Fruit fly (Drosophila melanogaster) whole organism, pupa: ENCODE results near the gene CG33631.
A peak's percentile ranks its signal among the peaks of the same experiment; 100 is the strongest.

Source experiments
- CG10348 ChIP-seq: fragments of 200-800 bp; sonication (Bioruptor generic); IDR thresholded peaks from 2 replicates; pipeline ENCODE4 v1.3.6; 2022; ENCODE audit warnings: missing biosample characterization, missing genetic modification characterization
- CG12605 ChIP-seq: fragments of 200-800 bp; sonication (Bioruptor generic); IDR thresholded peaks from 2 replicates; pipeline ENCODE4 v1.3.6; 2022; ENCODE audit warnings: missing biosample characterization, missing genetic modification characterization
- CG13204 ChIP-seq: fragments of 200-800 bp; sonication (Bioruptor generic); optimal IDR thresholded peaks from 2 replicates; lab custom pipeline; 2018; ENCODE audit warnings: missing biosample characterization, mild to moderate bottlenecking, missing genetic modification characterization, moderate library complexity
- CG14655 ChIP-seq: fragments of 200-800 bp; sonication (Bioruptor generic); optimal IDR thresholded peaks from 3 replicates; lab custom pipeline; 2017; ENCODE audit warnings: mild to moderate bottlenecking, missing biosample characterization, missing genetic modification reagents, missing genetic modification characterization
- CG15710 ChIP-seq: fragments of 200-800 bp; sonication (Bioruptor generic); optimal IDR thresholded peaks from 2 replicates; lab custom pipeline; 2018; ENCODE audit warnings: missing biosample characterization, mild to moderate bottlenecking, missing genetic modification characterization, moderate library complexity
- CG17806 ChIP-seq: fragments of 200-800 bp; sonication (Bioruptor generic); optimal IDR thresholded peaks from 2 replicates; lab custom pipeline; 2018; ENCODE audit warnings: missing biosample characterization, mild to moderate bottlenecking, missing genetic modification characterization, moderate library complexity
- CG32121 ChIP-seq: fragments of 200-800 bp; sonication (Bioruptor generic); IDR thresholded peaks from 2 replicates; pipeline ENCODE4 v1.3.6; 2022; ENCODE audit warnings: missing biosample characterization, missing genetic modification characterization
- CG34367 ChIP-seq: fragments of 200-800 bp; sonication (Bioruptor generic); optimal IDR thresholded peaks from 2 replicates; lab custom pipeline; 2018; ENCODE audit warnings: missing biosample characterization, mild to moderate bottlenecking, missing genetic modification characterization
- CG4496 ChIP-seq: fragments of 200-800 bp; sonication (Bioruptor generic); IDR thresholded peaks from 3 replicates; pipeline ENCODE4 v1.3.6; 2022; ENCODE audit warnings: missing biosample characterization, missing genetic modification characterization
- CG8159 ChIP-seq: fragments of 200-800 bp; sonication (Bioruptor generic); optimal IDR thresholded peaks from 3 replicates; lab custom pipeline; 2018; ENCODE audit warnings: missing biosample characterization, mild to moderate bottlenecking, missing genetic modification characterization, moderate library complexity
- CG8301 ChIP-seq: fragments of 200-800 bp; sonication (Bioruptor generic); optimal IDR thresholded peaks from 2 replicates; lab custom pipeline; 2018; ENCODE audit warnings: missing biosample characterization, mild to moderate bottlenecking, missing genetic modification characterization
- CG9948 ChIP-seq: fragments of 200-800 bp; sonication (Bioruptor generic); optimal IDR thresholded peaks from 2 replicates; lab custom pipeline; 2018; ENCODE audit warnings: missing biosample characterization, mild to moderate bottlenecking, missing genetic modification characterization, moderate library complexity
- D1 ChIP-seq: fragments of 200-800 bp; sonication (Bioruptor generic); optimal IDR thresholded peaks from 2 replicates; lab custom pipeline; 2018; ENCODE audit warnings: missing biosample characterization, mild to moderate bottlenecking, missing genetic modification characterization, moderate library complexity
- EcR ChIP-seq: fragments of 200-800 bp; sonication (Bioruptor generic); optimal IDR thresholded peaks from 3 replicates; lab custom pipeline; 2019; ENCODE audit warnings: missing biosample characterization, missing genetic modification characterization, mild to moderate bottlenecking, moderate library complexity, missing genetic modification reagents
- Ets98B ChIP-seq: fragments of 200-800 bp; sonication (Bioruptor generic); IDR thresholded peaks from 2 replicates; pipeline ENCODE4 v1.3.6; 2022; ENCODE audit warnings: missing biosample characterization, missing genetic modification characterization
- Pif1A ChIP-seq: fragments of 200-800 bp; sonication (Bioruptor generic); optimal IDR thresholded peaks from 3 replicates; lab custom pipeline; 2016; ENCODE audit warnings: missing biosample characterization, missing genetic modification characterization
- Pif1B ChIP-seq: fragments of 200-800 bp; sonication (Bioruptor generic); optimal IDR thresholded peaks from 3 replicates; lab custom pipeline; 2016; ENCODE audit warnings: missing biosample characterization, missing genetic modification characterization
- Snoo ChIP-seq: fragments of 200-800 bp; sonication (Bioruptor generic); optimal IDR thresholded peaks from 3 replicates; lab custom pipeline; 2017; ENCODE audit warnings: missing biosample characterization, mild to moderate bottlenecking, missing genetic modification characterization, inconsistent platforms
- fd96Ca ChIP-seq: fragments of 200-800 bp; sonication (Bioruptor generic); IDR thresholded peaks from 3 replicates; pipeline ENCODE4 v1.3.6; 2022; ENCODE audit warnings: missing biosample characterization, missing genetic modification characterization
- gl ChIP-seq: fragments of 200-800 bp; sonication (Bioruptor generic); optimal IDR thresholded peaks from 2 replicates; lab custom pipeline; 2018; ENCODE audit warnings: missing biosample characterization, mild to moderate bottlenecking, missing genetic modification characterization
- rn ChIP-seq: fragments of 200-800 bp; sonication (Bioruptor generic); IDR thresholded peaks from 2 replicates; pipeline ENCODE4 v1.3.6; 2022; ENCODE audit warnings: missing biosample characterization, missing genetic modification characterization

CG33631 gene

dm6 chr3R:10108289-10108928 is 44.6 kb downstream of the CG33631 start:
- no peak for TF ChIP-seq CG8159 (tag; lab: Kevin White, UChicago)
- TF ChIP-seq EcR, result peak; percentile 9
- TF ChIP-seq CG4496 (GFP tag; lab: Robert Waterston, UW), result 0 out of 3 replicates have a peak, but pooled peaks have one; percentile 42
- TF ChIP-seq, all 21 proteins: peak for 2

DNA sequence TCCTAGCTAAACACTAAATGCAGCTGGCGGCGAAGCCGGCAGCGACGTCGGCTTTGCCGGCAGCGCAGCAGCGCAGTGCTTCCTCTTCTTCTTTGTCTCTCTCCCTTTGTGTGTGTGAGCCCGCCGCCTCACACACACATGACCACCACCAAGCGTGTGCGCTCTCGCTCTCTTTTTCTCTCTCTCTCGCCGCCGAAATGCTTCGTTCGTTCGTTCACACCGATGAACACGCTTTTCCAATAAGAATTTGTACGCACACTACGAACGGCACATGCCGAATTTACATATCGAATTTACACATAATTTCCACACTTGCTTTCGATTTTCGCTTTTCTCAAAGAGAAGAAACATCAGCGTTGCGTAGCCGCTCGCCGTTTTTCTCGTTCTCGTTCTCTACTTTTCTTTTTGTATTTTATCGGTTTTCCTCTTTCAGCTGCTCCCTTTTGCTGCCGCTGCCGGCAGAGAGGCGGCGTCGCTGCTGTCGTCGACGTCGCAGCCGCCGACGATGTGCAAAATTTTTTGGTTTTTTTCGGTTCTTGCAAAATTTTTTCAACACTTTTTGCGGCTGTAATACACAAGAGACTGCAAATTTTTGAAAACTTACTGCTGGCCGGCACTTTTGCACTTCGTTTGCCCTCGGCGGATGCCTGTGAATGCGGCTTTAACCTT is 45.5 kb downstream of the CG33631 start:
- TF ChIP-seq CG13204 (no peak), Pif1B (GFP tag; lab: Kevin White, UChicago) (peak; percentile 23), CG8301 (no peak), CG14655 (GFP tag; lab: Kevin White, UChicago) (no peak), CG32121 (GFP tag; lab: Robert Waterston, UW) (no peak), gl (tag; lab: Kevin White, UChicago) (no peak), Snoo (tag; lab: Kevin White, UChicago) (no peak), CG12605 (no peak), CG10348 (no peak), EcR (peak; percentile 94), CG4496 (GFP tag; lab: Robert Waterston, UW) (no peak), CG9948 (no peak), fd96Ca (GFP tag; lab: Robert Waterston, UW) (peak; percentile 52; the same call in 1 of the 3 replicates), Ets98B (GFP tag; lab: Robert Waterston, UW) (peak; percentile 49; the same call in 1 of the 2 replicates)

- TF ChIP-seq CG13204, result no peak
- peak; percentile 25 for TF ChIP-seq CG9948
- TF ChIP-seq CG15710, result peak; percentile 18
- peak; percentile 14 for TF ChIP-seq CG17806 (tag; lab: Kevin White, UChicago)
- no peak for TF ChIP-seq rn (GFP tag; lab: Robert Waterston, UW)
- TF ChIP-seq Ets98B (GFP tag; lab: Robert Waterston, UW), result no peak
- TF ChIP-seq Pif1A (GFP tag; lab: Kevin White, UChicago), result no peak
- TF ChIP-seq CG10348, result no peak
- no peak for TF ChIP-seq CG8159 (tag; lab: Kevin White, UChicago)
- TF ChIP-seq, all 21 proteins: peak for 3
Measured at dm6 chr3R:10109938-10110337, 46.1 kb downstream of the CG33631 start, which contains the start of gene Fmr1. Gene Fmr1 (minus strand): TSS chr3R:10110121.

DNA sequence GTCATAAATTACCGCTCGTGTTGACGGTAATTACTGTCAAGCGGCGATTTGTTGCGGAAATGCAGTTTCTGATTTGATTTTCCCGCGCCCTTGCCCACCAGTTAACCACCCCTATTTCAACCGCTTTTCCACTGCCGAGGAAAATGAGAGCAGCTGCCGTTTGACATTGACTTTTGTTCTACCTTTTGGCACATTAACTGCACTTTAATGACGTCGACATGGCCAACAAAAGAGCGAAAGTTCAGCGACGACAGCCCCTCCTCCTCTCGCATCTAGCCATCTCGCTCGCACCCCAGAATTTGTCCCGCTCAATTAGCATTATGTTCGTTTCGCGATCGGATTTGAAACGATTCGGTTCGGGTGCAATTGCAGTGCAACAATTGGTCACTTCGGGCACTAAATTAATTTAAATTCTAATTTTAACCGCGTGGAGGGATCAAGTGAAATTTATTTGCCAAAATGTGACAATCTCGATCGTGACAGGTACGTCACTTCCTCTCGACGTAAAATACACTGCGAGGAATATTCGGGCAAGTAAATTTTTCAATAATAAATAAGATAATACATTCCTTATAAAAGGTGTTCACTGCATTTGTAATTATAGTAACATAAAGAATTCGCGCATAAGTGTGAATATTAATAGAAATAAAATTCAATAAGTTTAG is 47.5 kb downstream of the CG33631 start:
- TF ChIP-seq Pif1A (GFP tag; lab: Kevin White, UChicago), result no peak
- TF ChIP-seq CG12605, result no peak
- TF ChIP-seq fd96Ca (GFP tag; lab: Robert Waterston, UW), result no peak
- TF ChIP-seq Snoo (tag; lab: Kevin White, UChicago), result no peak
- TF ChIP-seq CG34367 (tag; lab: Kevin White, UChicago), result no peak
- TF ChIP-seq D1 (tag; lab: Kevin White, UChicago), result no peak
- no peak for TF ChIP-seq CG4496 (GFP tag; lab: Robert Waterston, UW)
- no peak for TF ChIP-seq rn (GFP tag; lab: Robert Waterston, UW)
- TF ChIP-seq EcR, result no peak
- TF ChIP-seq CG17806 (tag; lab: Kevin White, UChicago), result no peak
- no peak for TF ChIP-seq CG8159 (tag; lab: Kevin White, UChicago)
- TF ChIP-seq Ets98B (GFP tag; lab: Robert Waterston, UW), result no peak
- TF ChIP-seq CG9948, result no peak
- TF ChIP-seq CG8301, result no peak
- TF ChIP-seq CG32121 (GFP tag; lab: Robert Waterston, UW), result no peak
- no peak for TF ChIP-seq gl (tag; lab: Kevin White, UChicago)
- no peak for TF ChIP-seq CG10348
- TF ChIP-seq, all 21 proteins: peak for 0

- TF ChIP-seq CG14655 (GFP tag; lab: Kevin White, UChicago), result peak; percentile 60
- TF ChIP-seq CG9948, result peak; percentile 11
- no peak for TF ChIP-seq CG13204
- peak; percentile 44 for TF ChIP-seq CG8159 (tag; lab: Kevin White, UChicago)
- peak; percentile 30; the same call in 1 of the 2 replicates for TF ChIP-seq CG32121 (GFP tag; lab: Robert Waterston, UW)
- peak; percentile 12 for TF ChIP-seq CG15710
- TF ChIP-seq CG10348, result no peak
- peak; percentile 56 for TF ChIP-seq CG8301
- TF ChIP-seq Pif1B (GFP tag; lab: Kevin White, UChicago), result no peak
- peak; percentile 38; the same call in 1 of the 3 replicates for TF ChIP-seq CG4496 (GFP tag; lab: Robert Waterston, UW)
- peak; percentile 11 for TF ChIP-seq Snoo (tag; lab: Kevin White, UChicago)
- peak; percentile 36 for TF ChIP-seq D1 (tag; lab: Kevin White, UChicago)
Measured at dm6 chr3R:10111815-10112185, 48.0 kb downstream of the CG33631 start.

- TF ChIP-seq gl (tag; lab: Kevin White, UChicago) (no peak), fd96Ca (GFP tag; lab: Robert Waterston, UW) (peak; percentile 60; the same call in 2 of the 3 replicates), CG13204 (peak; percentile 5)
- TF ChIP-seq, all 21 proteins: peak for 2
Measured at dm6 chr3R:10112195-10112594, 48.4 kb downstream of the CG33631 start, which contains the start of gene CAH7. Gene CAH7 (plus strand): TSS chr3R:10112237.
